Fruit fly (Drosophila melanogaster): ENCODE results near the gene CG13838.
A peak's percentile ranks its signal among the peaks of the same experiment; 100 is the strongest.

The CG13838 gene

DNA sequence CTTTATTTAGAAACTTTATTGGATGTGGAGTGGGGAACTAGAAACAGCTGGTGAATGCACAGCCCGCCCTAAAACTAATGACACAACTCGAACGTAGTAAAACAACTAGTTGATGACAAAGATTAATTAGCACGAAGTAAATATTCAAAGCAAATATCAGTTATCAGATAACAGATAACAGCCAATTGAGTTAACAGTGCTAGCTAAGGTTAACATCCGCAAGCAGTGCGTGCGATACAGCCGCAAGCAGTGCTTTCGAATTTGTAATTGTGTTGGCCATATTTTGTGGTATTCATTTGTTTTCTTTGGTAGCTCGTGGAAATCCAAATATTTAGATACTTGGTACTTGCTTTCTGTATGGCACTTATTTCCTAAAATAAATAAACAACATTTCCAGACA, 28.6 kb upstream of the CG13838 start:
- TF ChIP-seq Crg-1 (GFP tag; optimal IDR thresholded peaks at IDR 0.05) (peak; percentile 17), CG33017 (tag; optimal IDR thresholded peaks at IDR 0.05) (peak; percentile 67), CG11617 (GFP tag; optimal IDR thresholded peaks at IDR 0.05) (peak; percentile 39), CG12768 (GFP tag; optimal IDR thresholded peaks at IDR 0.05) (peak; percentile 10), Mnt (GFP tag; optimal IDR thresholded peaks at IDR 0.05) (no peak), kay (GFP tag; ENCODE audit: borderline replicate concordance) (peak; percentile 35), CG5204 (GFP tag; optimal IDR thresholded peaks at IDR 0.05) (peak; percentile 0), CG1620 (GFP tag; optimal IDR thresholded peaks at IDR 0.05) (no peak), CG14711 (tag; optimal IDR thresholded peaks at IDR 0.05) (peak; percentile 18), CG7101 (tag; optimal IDR thresholded peaks at IDR 0.05) (peak; percentile 53), pad (GFP tag; optimal IDR thresholded peaks at IDR 0.05) (no peak), ovo (GFP tag; optimal IDR thresholded peaks at IDR 0.05) (peak; percentile 6), cic (GFP tag; optimal IDR thresholded peaks at IDR 0.05) (peak; percentile 68), CG7045 (GFP tag; optimal IDR thresholded peaks at IDR 0.05) (peak; percentile 35)

- no peak for TF ChIP-seq kay (GFP tag; ENCODE audit: borderline replicate concordance)
- no peak for TF ChIP-seq CG7045 (GFP tag; optimal IDR thresholded peaks at IDR 0.05)
- TF ChIP-seq CG5204 (GFP tag; optimal IDR thresholded peaks at IDR 0.05): no peak
Observed at dm6 chr3R:23026652-23027427, 15.2 kb upstream of the CG13838 start, which contains the start of gene lmd. Gene lmd (minus strand): TSS chr3R:23026713.

DNA sequence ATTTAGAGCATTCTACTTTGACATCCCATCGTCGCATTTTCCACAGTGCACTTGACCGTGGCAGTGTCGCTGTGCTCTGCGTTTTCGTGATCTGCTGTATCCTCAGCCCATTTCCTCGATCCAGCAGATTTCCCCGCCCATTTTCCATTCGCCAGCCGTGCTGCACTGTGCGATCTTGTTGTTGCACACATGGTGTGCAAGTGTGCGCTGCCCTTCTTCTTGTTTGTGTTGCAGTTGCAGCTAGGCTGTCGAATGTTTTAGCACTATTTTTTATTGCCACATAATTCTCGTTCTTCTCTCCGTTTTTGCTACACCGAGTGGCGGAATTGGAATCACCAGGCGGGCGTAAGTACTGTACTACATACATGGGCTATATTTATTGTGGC, 14.6 kb upstream of the CG13838 start:
- TF ChIP-seq CG12768 (GFP tag; optimal IDR thresholded peaks at IDR 0.05): no peak
- TF ChIP-seq CG33017 (tag; optimal IDR thresholded peaks at IDR 0.05): no peak

DNA sequence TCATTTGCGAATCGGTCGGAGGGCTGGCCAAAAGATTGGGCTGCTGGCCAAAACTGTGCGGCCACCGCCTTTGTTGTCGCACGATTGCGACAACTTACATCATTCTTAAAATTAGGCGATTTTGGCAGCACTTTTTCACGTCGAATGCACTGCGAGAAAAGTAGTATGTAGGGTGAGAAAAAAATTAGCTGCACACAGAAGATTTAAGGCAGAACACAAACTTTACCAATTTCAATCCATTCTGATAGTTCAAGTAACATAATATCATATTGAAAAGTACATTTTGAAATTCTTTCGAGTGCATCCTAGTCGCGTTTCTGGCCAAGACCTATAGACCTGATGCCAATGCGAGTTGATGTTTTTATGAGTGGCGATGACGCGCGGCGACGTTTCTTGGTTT, 13.5 kb upstream of the CG13838 start:
- TF ChIP-seq bab1 (GFP tag; optimal IDR thresholded peaks at IDR 0.05): no peak
- no peak for TF ChIP-seq CG11617 (GFP tag; optimal IDR thresholded peaks at IDR 0.05)
- no peak for TF ChIP-seq CG5204 (GFP tag; optimal IDR thresholded peaks at IDR 0.05)
- TF ChIP-seq ovo (GFP tag; optimal IDR thresholded peaks at IDR 0.05): no peak
- TF ChIP-seq Hr96 (GFP tag; optimal IDR thresholded peaks at IDR 0.05): no peak
- TF ChIP-seq cic (GFP tag; optimal IDR thresholded peaks at IDR 0.05): no peak
- TF ChIP-seq CG12768 (GFP tag; optimal IDR thresholded peaks at IDR 0.05): no peak
- TF ChIP-seq kay (GFP tag; ENCODE audit: borderline replicate concordance): no peak
- TF ChIP-seq Mnt (GFP tag; optimal IDR thresholded peaks at IDR 0.05): no peak
- TF ChIP-seq cnc (optimal IDR thresholded peaks at IDR 0.05): no peak
- TF ChIP-seq Crg-1 (GFP tag; optimal IDR thresholded peaks at IDR 0.05): no peak
- TF ChIP-seq Clk (GFP tag; optimal IDR thresholded peaks at IDR 0.05): no peak
- TF ChIP-seq tj (GFP tag; optimal IDR thresholded peaks at IDR 0.05): no peak
- TF ChIP-seq CG33017 (tag; optimal IDR thresholded peaks at IDR 0.05): no peak
- no peak for TF ChIP-seq CG14711 (tag; optimal IDR thresholded peaks at IDR 0.05)
- no peak for TF ChIP-seq toe (GFP tag; optimal IDR thresholded peaks at IDR 0.05)
- no peak for TF ChIP-seq CG1620 (GFP tag; optimal IDR thresholded peaks at IDR 0.05)
- TF ChIP-seq pad (GFP tag; optimal IDR thresholded peaks at IDR 0.05): no peak
- no peak for TF ChIP-seq CG7045 (GFP tag; optimal IDR thresholded peaks at IDR 0.05)

DNA sequence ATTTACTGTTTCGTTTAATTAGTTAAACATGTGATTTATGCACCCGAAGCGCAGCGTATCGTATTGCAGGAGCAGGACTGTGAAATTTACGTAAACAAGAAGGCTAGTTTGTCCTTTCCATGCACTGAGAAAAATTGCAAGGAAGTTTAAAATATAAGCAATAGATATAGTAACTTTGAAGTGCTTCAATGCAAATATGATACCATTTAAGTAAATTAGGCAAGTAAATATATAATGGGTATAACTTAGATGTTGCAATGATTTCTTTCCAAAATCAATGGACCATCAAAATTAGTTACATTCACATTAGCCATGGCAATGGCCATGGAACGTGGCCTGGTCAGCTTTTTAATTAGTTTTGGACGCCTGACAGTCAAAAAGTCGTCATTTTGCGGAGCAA, 11.1 kb upstream of the CG13838 start:
- TF ChIP-seq CG33017 (tag; optimal IDR thresholded peaks at IDR 0.05) (no peak), cic (GFP tag; optimal IDR thresholded peaks at IDR 0.05) (no peak), tj (GFP tag; optimal IDR thresholded peaks at IDR 0.05) (no peak), CG5204 (GFP tag; optimal IDR thresholded peaks at IDR 0.05) (no peak), CG7101 (tag; optimal IDR thresholded peaks at IDR 0.05) (no peak), cnc (optimal IDR thresholded peaks at IDR 0.05) (no peak), CG11617 (GFP tag; optimal IDR thresholded peaks at IDR 0.05) (no peak), Mnt (GFP tag; optimal IDR thresholded peaks at IDR 0.05) (no peak), Crg-1 (GFP tag; optimal IDR thresholded peaks at IDR 0.05) (no peak), bab1 (GFP tag; optimal IDR thresholded peaks at IDR 0.05) (no peak), ovo (GFP tag; optimal IDR thresholded peaks at IDR 0.05) (no peak), pad (GFP tag; optimal IDR thresholded peaks at IDR 0.05) (no peak), CG14711 (tag; optimal IDR thresholded peaks at IDR 0.05) (no peak), CG7045 (GFP tag; optimal IDR thresholded peaks at IDR 0.05) (no peak), Clk (GFP tag; optimal IDR thresholded peaks at IDR 0.05) (no peak), CG12768 (GFP tag; optimal IDR thresholded peaks at IDR 0.05) (no peak), toe (GFP tag; optimal IDR thresholded peaks at IDR 0.05) (no peak), kay (GFP tag; ENCODE audit: borderline replicate concordance) (no peak), Hr96 (GFP tag; optimal IDR thresholded peaks at IDR 0.05) (no peak)

DNA sequence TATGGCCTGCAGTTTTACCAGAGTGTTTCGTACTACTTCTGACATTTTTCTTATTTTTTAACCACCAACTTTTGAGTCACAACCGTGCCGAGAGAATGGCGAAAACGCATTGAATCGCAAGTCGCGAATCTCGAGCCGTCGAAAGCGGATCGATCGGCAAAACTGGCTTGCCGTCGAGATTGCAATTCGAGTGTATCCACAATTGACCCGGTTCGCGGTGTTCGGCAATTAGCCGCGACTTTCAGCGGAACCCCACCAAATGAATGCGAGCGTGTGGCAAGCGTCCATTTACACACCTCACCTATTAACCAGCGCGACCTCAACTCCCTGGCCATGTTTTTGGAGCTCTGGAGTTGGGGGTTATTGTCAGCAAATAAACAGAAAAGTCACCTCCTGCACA, 6.6 kb upstream of the CG13838 start, which contains the start of gene CG13833:
Gene CG13833, minus strand, starts transcription at position 101 of the 400 bp plus-strand sequence.
- TF ChIP-seq Mnt (GFP tag; optimal IDR thresholded peaks at IDR 0.05) (no peak), CG11617 (GFP tag; optimal IDR thresholded peaks at IDR 0.05) (no peak), cnc (optimal IDR thresholded peaks at IDR 0.05) (no peak), pad (GFP tag; optimal IDR thresholded peaks at IDR 0.05) (no peak), ovo (GFP tag; optimal IDR thresholded peaks at IDR 0.05) (no peak), CG7045 (GFP tag; optimal IDR thresholded peaks at IDR 0.05) (no peak), toe (GFP tag; optimal IDR thresholded peaks at IDR 0.05) (no peak), CG5204 (GFP tag; optimal IDR thresholded peaks at IDR 0.05) (no peak), Clk (GFP tag; optimal IDR thresholded peaks at IDR 0.05) (no peak), CG1620 (GFP tag; optimal IDR thresholded peaks at IDR 0.05) (no peak), bab1 (GFP tag; optimal IDR thresholded peaks at IDR 0.05) (no peak), Crg-1 (GFP tag; optimal IDR thresholded peaks at IDR 0.05) (no peak), kay (GFP tag; ENCODE audit: borderline replicate concordance) (no peak), cic (GFP tag; optimal IDR thresholded peaks at IDR 0.05) (no peak), CG33017 (tag; optimal IDR thresholded peaks at IDR 0.05) (no peak), CG14711 (tag; optimal IDR thresholded peaks at IDR 0.05) (no peak), CG7101 (tag; optimal IDR thresholded peaks at IDR 0.05) (no peak)

Measured in whole organism, adult.